Fruit fly (Drosophila melanogaster) whole organism: ENCODE measurements around the gene CG3164.

Source experiments
- CG8478 ChIP-seq: fragments of >200 bp; optimal IDR thresholded peaks from 2 replicates; lab custom pipeline; 2018; ENCODE audit warnings: inconsistent platforms
- Dll ChIP-seq: fragments of >200 bp; optimal IDR thresholded peaks from 2 replicates; lab custom pipeline; 2017
- EcR ChIP-seq, 2 experiments: fragments of >200 bp; optimal IDR thresholded peaks; 2 replicates each; lab custom pipeline; 2017; ENCODE audit warnings: missing biosample characterization in 2 of 2, missing genetic modification characterization in 2 of 2, missing genetic modification reagents in 2 of 2
- pan ChIP-seq: fragments of >200 bp; optimal IDR thresholded peaks from 2 replicates; lab custom pipeline; 2017
- psq ChIP-seq: fragments of >200 bp; optimal IDR thresholded peaks from 2 replicates; lab custom pipeline; 2017
- usp ChIP-seq: fragments of >200 bp; optimal IDR thresholded peaks from 2 replicates; lab custom pipeline; 2017; ENCODE audit warnings: missing biosample characterization, missing genetic modification characterization, mixed read lengths

Gene CG3164

DNA sequence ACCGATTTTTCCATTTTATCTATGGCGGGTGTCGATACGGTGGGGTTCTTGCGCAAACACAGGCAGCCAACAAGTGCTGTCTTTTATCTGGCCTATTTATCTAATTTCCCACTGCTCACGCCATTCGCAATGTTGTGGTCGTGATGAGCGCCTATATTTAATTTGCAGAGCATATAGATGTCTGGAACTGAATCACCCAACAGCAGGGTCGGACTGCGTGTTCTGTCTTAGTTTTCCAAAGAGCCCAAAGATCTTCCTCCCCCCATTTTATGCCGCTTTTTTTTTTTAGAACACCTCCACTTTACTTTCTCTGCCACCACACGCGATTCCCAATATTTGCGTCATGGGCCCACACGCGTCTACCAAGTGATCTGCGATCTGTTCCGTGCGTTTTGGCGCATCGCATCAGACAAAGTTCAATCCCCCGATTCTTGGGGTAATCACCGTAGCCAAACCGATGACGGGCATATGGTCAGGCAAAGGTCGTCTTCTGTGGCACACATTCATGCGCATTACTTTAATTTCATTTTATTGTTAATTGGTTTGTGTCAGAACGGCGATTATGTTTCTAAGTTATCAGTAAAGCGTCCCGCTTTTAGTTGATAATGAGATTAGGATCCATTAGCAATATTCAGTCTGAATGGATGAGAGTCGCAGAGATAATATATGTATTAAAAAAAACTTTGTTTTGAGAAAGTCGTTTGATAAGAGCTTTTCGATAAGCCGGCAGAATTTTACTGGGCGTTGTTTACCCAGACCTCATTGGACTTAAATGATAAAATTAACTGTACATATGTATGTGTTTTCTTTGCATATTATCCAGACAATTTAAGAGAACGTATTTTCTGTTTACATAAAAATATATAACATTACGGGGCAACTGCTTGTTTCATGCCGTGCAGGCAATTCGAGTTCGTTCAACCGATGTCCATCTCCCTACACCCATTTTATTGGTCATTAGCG is 6.4 kb upstream of the CG3164 start:
- TF ChIP-seq usp (no peak), Dll (lab: Kevin White, UChicago) (no peak), CG8478 (lab: Kevin White, UChicago) (no peak), EcR (GFP tag; optimal IDR thresholded peaks at IDR 0.05; lab: Kevin White, UChicago) (peak in 1 of 2 experiments; percentile 16)

DNA sequence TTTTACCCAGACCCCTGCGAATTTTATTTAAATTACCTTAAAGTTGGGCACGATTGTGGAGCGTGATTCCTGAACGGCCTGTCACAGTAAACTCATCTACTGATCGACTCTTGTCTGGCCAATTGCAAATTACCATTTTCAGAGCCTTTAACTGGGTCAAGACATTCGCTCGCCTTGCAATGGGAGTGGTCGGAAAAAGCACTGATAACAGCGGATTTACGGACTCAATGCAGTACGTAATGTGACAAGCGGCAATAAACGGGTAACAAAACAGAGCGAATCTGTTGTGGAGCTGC is 5.5 kb upstream of the CG3164 start:
- no peak for TF ChIP-seq pan (lab: Kevin White, UChicago)
- TF ChIP-seq psq (lab: Kevin White, UChicago): no peak
- no peak for TF ChIP-seq Dll (lab: Kevin White, UChicago)
- no peak for TF ChIP-seq usp
- no peak for TF ChIP-seq EcR (GFP tag; optimal IDR thresholded peaks at IDR 0.05; lab: Kevin White, UChicago)
- TF ChIP-seq CG8478 (lab: Kevin White, UChicago): no peak

DNA sequence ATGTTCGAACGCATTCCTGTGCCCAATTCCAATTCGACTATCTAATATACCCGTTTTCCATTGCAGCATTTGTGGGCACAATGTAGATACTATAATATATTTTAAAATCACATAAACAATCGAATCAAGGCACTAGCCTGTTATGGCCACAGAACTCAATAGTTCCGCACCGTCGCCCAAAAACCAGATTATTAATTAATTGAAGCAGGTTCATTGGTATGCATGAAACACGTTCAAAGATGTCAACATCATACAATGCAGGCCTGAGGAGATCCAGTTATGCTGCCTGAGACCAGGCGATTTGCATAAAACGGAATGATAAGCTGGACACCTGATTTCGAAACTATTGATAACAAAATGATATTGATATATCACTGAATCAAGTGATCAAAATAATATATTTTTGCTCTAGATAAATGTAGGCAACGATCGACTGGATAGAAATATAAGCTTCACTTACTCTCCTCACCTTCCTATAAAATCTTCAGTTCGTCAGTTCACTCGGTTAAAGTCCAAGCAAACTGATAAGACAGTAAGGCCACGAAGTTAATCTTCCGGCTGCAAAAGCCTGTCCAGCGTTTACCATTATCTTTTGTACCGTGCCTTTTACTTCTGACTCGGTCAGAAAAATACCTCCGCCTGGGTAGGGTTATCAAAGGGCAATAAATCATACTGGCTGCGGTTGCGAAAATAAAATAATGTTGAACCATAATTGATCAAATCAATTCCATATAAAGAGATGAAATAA is 5.0 kb upstream of the CG3164 start:
- TF ChIP-seq usp (no peak), psq (lab: Kevin White, UChicago) (no peak), Dll (lab: Kevin White, UChicago) (no peak), pan (lab: Kevin White, UChicago) (no peak), EcR (GFP tag; optimal IDR thresholded peaks at IDR 0.05; lab: Kevin White, UChicago) (no peak), CG8478 (lab: Kevin White, UChicago) (no peak)

DNA sequence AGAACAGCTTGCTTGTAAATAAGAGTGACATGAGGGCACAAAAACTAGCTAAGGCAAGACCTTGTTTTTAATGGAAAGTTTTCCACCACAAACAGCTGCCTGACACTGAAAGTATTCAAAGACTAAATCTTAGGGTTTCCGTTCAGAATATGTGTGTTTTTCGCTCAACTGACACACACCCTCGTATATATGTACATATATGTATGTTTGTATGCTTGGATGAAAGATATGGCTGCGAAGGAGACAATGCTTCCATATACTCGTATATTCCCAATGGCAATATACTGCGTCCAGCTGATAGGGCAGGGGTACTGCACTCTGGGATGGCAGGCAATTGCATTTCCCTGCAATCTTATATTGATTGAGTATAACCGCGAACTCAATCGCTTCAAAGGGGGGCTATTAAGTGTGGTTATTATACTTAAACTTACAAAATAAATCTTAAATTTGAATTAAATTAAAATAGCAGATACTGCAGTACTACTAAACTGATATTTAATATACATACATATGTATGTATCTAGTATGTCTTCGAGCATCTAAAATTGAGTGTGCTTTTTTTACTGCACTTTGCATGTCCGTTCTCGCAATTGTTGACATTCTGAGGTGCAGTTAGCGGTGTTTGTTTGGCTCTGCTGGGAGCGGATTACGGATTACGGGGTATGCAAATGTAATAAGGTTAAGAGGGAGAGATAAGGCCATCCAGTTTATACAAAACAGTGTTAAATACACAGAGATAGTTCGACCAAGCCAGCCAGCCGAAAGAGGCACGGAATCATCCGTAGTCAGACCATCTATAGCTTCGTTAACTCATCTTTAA is 4.2 kb upstream of the CG3164 start:
- no peak for TF ChIP-seq psq (lab: Kevin White, UChicago)
- TF ChIP-seq EcR (GFP tag; optimal IDR thresholded peaks at IDR 0.05; lab: Kevin White, UChicago): no peak
- no peak for TF ChIP-seq CG8478 (lab: Kevin White, UChicago)
- no peak for TF ChIP-seq Dll (lab: Kevin White, UChicago)
- no peak for TF ChIP-seq pan (lab: Kevin White, UChicago)
- no peak for TF ChIP-seq usp

DNA sequence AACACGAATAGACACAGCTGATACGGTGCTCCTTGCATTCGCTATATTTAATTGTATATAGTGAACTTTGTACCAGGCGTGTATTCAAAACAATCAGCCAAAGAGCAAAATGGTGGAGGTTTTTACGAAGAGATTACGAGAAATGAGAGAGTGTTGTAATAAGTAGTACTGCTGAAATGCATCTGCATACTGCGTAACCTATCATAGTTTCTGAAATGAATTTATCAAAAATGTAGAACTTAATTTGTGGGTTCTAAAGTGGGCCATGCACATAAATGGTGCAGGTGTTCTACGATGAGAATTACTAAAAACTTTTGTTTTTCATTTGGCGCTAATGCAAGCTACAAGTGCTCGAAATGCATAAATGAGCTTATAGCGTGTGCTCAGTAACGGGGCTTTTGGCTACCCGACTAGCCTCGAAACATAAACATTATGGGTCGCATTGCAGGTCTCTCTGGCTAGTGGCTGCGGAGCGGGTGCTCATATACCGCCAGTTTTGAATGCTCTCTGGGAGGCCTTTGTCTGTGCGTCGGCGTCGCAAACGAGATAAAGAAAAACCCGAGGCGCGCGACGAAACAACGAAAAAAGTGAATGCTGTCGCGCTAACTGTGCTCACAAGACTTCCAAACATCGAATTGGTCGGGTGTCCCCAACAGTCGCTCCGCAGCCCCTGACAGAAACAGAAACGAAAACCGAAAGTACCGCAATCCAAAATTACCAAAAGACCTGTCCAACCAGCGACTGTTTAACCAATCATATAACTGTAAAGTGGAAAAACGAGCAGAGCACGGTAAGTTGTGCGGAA is 1.1 kb upstream of the CG3164 start, which contains the start of gene Gs1:
Gene Gs1 (plus strand): TSS at position 612 of the 805 bp plus-strand sequence.
- TF ChIP-seq CG8478 (lab: Kevin White, UChicago): no peak
- TF ChIP-seq Dll (lab: Kevin White, UChicago): no peak
- no peak for TF ChIP-seq pan (lab: Kevin White, UChicago)
- no peak for TF ChIP-seq psq (lab: Kevin White, UChicago)
- TF ChIP-seq usp: no peak
- TF ChIP-seq EcR (GFP tag; optimal IDR thresholded peaks at IDR 0.05; lab: Kevin White, UChicago): no peak

DNA sequence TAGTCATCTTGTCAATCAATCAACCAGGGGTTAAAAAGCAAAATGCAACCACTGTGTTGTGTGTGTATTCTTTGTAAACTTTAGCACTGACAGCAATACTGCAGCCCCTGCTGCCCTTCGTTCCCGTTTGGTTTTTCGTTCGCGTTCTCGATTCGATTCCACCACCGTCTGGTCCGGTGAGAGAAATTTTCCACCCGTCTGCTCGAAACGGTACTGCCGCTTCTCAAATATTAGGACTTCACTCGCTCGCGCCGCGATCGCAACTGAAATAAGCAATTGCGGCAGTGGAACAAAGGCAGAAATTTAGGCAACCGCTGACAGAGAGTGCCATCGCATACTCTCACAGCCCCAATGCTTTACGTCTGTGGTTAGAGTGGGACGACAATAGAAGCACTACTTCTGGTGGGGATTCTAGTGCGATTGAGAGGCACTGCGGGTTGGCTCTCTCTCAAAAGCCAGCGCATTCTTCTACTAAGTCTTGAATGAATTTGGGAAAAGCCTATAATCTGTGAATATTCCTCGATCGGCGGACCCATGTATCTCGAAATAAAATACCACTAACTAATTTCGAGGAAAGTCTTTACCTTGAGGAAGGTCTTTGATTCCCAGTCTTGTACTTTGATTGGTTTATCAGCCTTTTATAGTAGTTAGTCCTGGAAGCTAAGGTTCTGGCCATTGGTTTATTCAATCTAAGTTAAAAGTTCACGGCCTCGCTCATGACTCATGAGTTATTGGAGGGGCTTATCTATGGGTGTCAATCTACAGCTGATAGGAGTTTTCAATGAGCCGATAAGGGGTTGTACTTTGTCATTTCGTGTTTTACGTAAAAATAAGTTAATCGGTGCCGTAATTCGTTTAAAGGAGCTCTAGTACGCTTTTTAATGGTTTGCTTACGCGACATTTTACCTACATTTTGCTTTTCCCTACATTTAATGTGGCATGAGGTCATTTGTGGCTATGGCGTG is 1.3 kb downstream of the CG3164 start:
- TF ChIP-seq CG8478 (lab: Kevin White, UChicago): peak; percentile 58
- TF ChIP-seq pan (lab: Kevin White, UChicago): no peak

DNA sequence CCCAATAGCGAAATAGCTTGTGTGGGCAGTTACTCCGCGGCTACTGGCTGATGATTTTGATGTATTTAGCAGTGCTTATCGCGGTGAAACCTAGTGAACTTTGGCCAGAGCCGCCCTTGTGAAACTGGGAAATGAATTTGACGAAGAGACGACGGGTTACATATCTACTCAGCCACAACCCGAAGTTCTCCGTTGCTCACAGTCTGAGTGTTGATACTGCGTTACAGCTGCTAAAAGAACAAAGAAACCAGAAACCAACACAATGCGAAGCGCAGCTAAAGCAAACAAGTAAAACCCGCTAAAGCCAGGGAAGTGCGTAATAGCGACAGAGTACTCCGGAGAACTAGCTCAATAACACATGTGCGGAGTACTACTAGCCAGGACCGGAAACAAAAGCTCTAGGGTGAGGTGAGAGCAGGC is 2.3 kb downstream of the CG3164 start:
- no peak for TF ChIP-seq Dll (lab: Kevin White, UChicago)
- TF ChIP-seq pan (lab: Kevin White, UChicago): no peak
- TF ChIP-seq EcR (GFP tag; optimal IDR thresholded peaks at IDR 0.05; lab: Kevin White, UChicago): no peak
- no peak for TF ChIP-seq psq (lab: Kevin White, UChicago)
- TF ChIP-seq usp: no peak
- no peak for TF ChIP-seq CG8478 (lab: Kevin White, UChicago)

DNA sequence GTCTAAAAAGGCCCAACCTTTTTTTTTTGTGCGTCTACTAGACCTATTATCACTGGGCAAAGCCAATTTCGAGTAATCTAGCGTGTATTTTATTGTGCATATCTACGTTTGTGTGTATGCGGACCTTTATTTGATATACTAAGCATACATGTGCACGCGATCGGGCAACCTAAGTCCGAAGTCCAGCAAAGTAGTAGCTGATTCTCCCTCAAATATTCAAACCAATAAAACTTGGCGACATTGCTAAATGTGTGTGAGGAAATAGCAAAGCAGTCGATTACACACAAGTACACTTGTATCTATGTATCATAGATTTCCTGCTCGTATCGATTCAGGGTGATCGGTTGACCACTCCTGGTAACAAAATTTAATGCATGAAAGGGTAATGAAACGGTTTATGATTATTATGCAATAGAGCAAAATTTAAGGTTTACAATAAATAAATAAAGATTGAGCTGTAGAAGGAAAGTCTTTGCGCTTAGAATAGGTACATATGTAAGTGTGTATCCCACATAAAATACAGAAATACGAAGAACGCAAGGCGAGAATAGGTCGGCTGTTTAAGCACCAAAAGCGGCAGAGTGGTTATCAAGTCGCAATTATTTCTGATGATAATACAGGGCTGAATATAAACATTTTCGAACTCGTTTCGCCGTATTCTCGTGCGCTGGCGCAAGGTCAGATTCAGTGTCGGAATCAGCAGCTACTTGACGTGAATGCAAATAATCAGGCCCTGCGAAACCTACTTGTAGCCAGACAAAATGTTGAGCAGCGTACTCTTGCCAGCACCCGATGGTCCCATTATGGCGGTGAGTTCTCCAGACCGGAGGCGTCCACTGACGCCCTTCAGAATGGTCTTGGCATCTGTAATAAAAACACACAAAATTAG is 5.0 kb downstream of the CG3164 start:
- TF ChIP-seq CG8478 (lab: Kevin White, UChicago): no peak
- no peak for TF ChIP-seq EcR (GFP tag; optimal IDR thresholded peaks at IDR 0.05; lab: Kevin White, UChicago)
- TF ChIP-seq usp: no peak
- no peak for TF ChIP-seq psq (lab: Kevin White, UChicago)
- no peak for TF ChIP-seq pan (lab: Kevin White, UChicago)
- no peak for TF ChIP-seq Dll (lab: Kevin White, UChicago)

DNA sequence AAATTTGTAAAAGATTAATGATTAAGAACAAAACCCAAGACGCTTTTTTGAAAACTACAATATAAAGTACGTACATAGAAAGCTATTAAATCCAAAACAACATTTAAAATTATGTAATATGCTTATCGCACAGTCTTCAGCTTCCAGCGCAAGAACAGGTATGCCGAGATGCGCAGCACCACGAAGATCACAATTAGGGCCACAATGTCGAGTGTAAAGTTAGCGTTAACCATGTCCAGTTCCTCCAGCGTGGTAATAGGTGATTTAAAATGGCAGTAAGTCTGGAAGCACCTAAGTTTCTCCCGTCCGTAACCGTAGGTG is 7.6 kb downstream of the CG3164 start:
- TF ChIP-seq usp (no peak), psq (lab: Kevin White, UChicago) (no peak), Dll (lab: Kevin White, UChicago) (no peak), CG8478 (lab: Kevin White, UChicago) (no peak), EcR (GFP tag; optimal IDR thresholded peaks at IDR 0.05; lab: Kevin White, UChicago) (no peak), pan (lab: Kevin White, UChicago) (no peak)
